Worm (Caenorhabditis elegans) whole organism, L1 larva: ENCODE data around the gene F22B5.5.

ENCODE experiments used
- C16A3.4 ChIP-seq: fragments of 150-350 bp; optimal IDR thresholded peaks from 2 replicates; lab custom pipeline; 2014; ENCODE audit warnings: missing biosample characterization, missing genetic modification characterization
- C34B4.2 ChIP-seq: sonication (generic microtip); optimal IDR thresholded peaks from 2 replicates; lab custom pipeline; 2017; ENCODE audit warnings: mild to moderate bottlenecking, missing genetic modification characterization, missing compliant biosample characterization
- alr-1 ChIP-seq: fragments of 200-800 bp; sonication (Bioruptor generic); optimal IDR thresholded peaks from 2 replicates; lab custom pipeline; 2018; ENCODE audit warnings: borderline replicate concordance, mild to moderate bottlenecking, missing genetic modification characterization, missing compliant biosample characterization
- ceh-82 ChIP-seq, 3 experiments: fragments of 150-350 bp in 1 of 3; sonication (generic microtip) in 2 of 3; optimal IDR thresholded peaks; 2 replicates each; lab custom pipeline; 2014 to 2017; ENCODE audit warnings: missing biosample characterization in 3 of 3, missing genetic modification characterization in 3 of 3
- ceh-88 ChIP-seq: fragments of 200-800 bp; sonication (Bioruptor generic); IDR thresholded peaks from 2 replicates; pipeline ENCODE4 v1.3.6; 2022; ENCODE audit warnings: missing genetic modification characterization, missing compliant biosample characterization
- ceh-90 ChIP-seq: sonication (generic microtip); optimal IDR thresholded peaks from 2 replicates; lab custom pipeline; 2016; ENCODE audit warnings: missing genetic modification characterization, missing compliant biosample characterization
- ces-1 ChIP-seq: fragments of 150-350 bp; optimal IDR thresholded peaks from 2 replicates; lab custom pipeline; 2014; ENCODE audit warnings: missing biosample characterization, missing genetic modification reagents, missing genetic modification characterization
- dpl-1 ChIP-seq, 3 experiments: fragments of 150-350 bp in 2 of 3; sonication (generic microtip) in 1 of 3; optimal IDR thresholded peaks; 2 replicates each; lab custom pipeline; 2014 to 2017; ENCODE audit warnings: missing biosample characterization in 3 of 3, missing genetic modification characterization in 3 of 3, missing genetic modification reagents in 3 of 3
- efl-1 ChIP-seq, 4 experiments: fragments of 150-350 bp; optimal IDR thresholded peaks in 3 of 4; peaks in 1 of 4; 1 replicate in 1 of 4; 2 replicates in 3 of 4; lab custom pipeline; 2014; ENCODE audit warnings: missing biosample characterization in 2 of 4, missing genetic modification characterization in 2 of 4, missing genetic modification reagents in 2 of 4
- efl-3 ChIP-seq: fragments of 200-800 bp; sonication (Bioruptor generic); optimal IDR thresholded peaks from 2 replicates; lab custom pipeline; 2018; ENCODE audit warnings: mild to moderate bottlenecking, missing genetic modification characterization, missing compliant biosample characterization
- egl-13 ChIP-seq: sonication (generic microtip); optimal IDR thresholded peaks from 2 replicates; lab custom pipeline; 2016; ENCODE audit warnings: missing genotype, missing genetic modification reagents, missing genetic modification characterization, missing compliant biosample characterization
- elt-2 ChIP-seq: sonication (generic microtip); optimal IDR thresholded peaks from 2 replicates; lab custom pipeline; 2016; ENCODE audit warnings: missing genetic modification characterization, mild to moderate bottlenecking, inconsistent platforms, missing compliant biosample characterization, missing genetic modification reagents
- elt-3 ChIP-seq, 6 experiments: fragments of 150-350 bp in 1 of 6; sonication (generic microtip); optimal IDR thresholded peaks; 2 replicates each; lab custom pipeline; 2017 to 2018; ENCODE audit warnings: missing biosample characterization in 6 of 6, missing genetic modification characterization in 6 of 6, inconsistent platforms in 1 of 6
- ets-5 ChIP-seq: fragments of 200-800 bp; sonication (Bioruptor generic); IDR thresholded peaks from 2 replicates; pipeline ENCODE4 v1.3.6; 2022; ENCODE audit warnings: missing genetic modification characterization, missing compliant biosample characterization
- fkh-10 ChIP-seq: sonication (generic microtip); optimal IDR thresholded peaks from 2 replicates; lab custom pipeline; 2017; ENCODE audit warnings: missing biosample characterization, missing genetic modification reagents, missing genetic modification characterization
- fkh-4 ChIP-seq: sonication (generic microtip); optimal IDR thresholded peaks from 2 replicates; lab custom pipeline; 2016; ENCODE audit warnings: missing compliant biosample characterization, missing genetic modification characterization, borderline replicate concordance
- fkh-8 ChIP-seq: sonication (generic microtip); optimal IDR thresholded peaks from 2 replicates; lab custom pipeline; 2016; ENCODE audit warnings: mild to moderate bottlenecking, missing genetic modification characterization, missing compliant biosample characterization
- fos-1 ChIP-seq: fragments of 150-350 bp; optimal IDR thresholded peaks from 2 replicates; lab custom pipeline; 2014; ENCODE audit warnings: missing biosample characterization, missing genetic modification characterization
- grh-1 ChIP-seq: fragments of 200-800 bp; sonication (Bioruptor generic); IDR thresholded peaks from 2 replicates; pipeline ENCODE4 v1.3.6; 2022; ENCODE audit warnings: missing genetic modification reagents, missing genetic modification characterization, missing compliant biosample characterization
- hlh-17 ChIP-seq: fragments of 200-800 bp; sonication (Bioruptor generic); optimal IDR thresholded peaks from 2 replicates; lab custom pipeline; 2018; ENCODE audit warnings: missing genetic modification characterization, mild to moderate bottlenecking, missing compliant biosample characterization, moderate library complexity, borderline replicate concordance
- jun-1 ChIP-seq: fragments of 150-350 bp; optimal IDR thresholded peaks from 2 replicates; lab custom pipeline; 2014; ENCODE audit warnings: missing biosample characterization, missing genetic modification reagents, missing genetic modification characterization
- lin-14 ChIP-seq: fragments of 200-800 bp; sonication (Bioruptor generic); optimal IDR thresholded peaks from 2 replicates; lab custom pipeline; 2018; ENCODE audit warnings: mild to moderate bottlenecking, missing genetic modification characterization, moderate library complexity, missing compliant biosample characterization
- lin-35 ChIP-seq, 2 experiments: fragments of 150-350 bp; optimal IDR thresholded peaks; 2 replicates each; lab custom pipeline; 2014; ENCODE audit warnings: missing biosample characterization in 2 of 2, missing genetic modification characterization in 2 of 2, missing genetic modification reagents in 2 of 2
- lsy-2 ChIP-seq, 2 experiments: fragments of 150-350 bp; optimal IDR thresholded peaks; 2 replicates each; lab custom pipeline; 2014; ENCODE audit warnings: missing biosample characterization in 2 of 2, missing genetic modification characterization in 2 of 2
- mab-9 ChIP-seq: fragments of 200-800 bp; sonication (Bioruptor generic); IDR thresholded peaks from 2 replicates; pipeline ENCODE4 v1.3.6; 2022; ENCODE audit warnings: missing genetic modification reagents, missing genetic modification characterization, missing compliant biosample characterization
- mef-2 ChIP-seq: fragments of 150-350 bp; optimal IDR thresholded peaks from 2 replicates; lab custom pipeline; 2014; ENCODE audit warnings: missing biosample characterization, missing genetic modification characterization
- mep-1 ChIP-seq: fragments of 150-350 bp; optimal IDR thresholded peaks from 2 replicates; lab custom pipeline; 2014; ENCODE audit warnings: missing biosample characterization, missing genetic modification characterization
- nhr-11 ChIP-seq: fragments of 150-350 bp; optimal IDR thresholded peaks from 2 replicates; lab custom pipeline; 2014; ENCODE audit warnings: missing biosample characterization, missing genetic modification characterization
- nhr-12 ChIP-seq: sonication (generic microtip); optimal IDR thresholded peaks from 2 replicates; lab custom pipeline; 2017; ENCODE audit warnings: missing biosample characterization, missing genetic modification characterization
- nhr-19 ChIP-seq: fragments of 200-800 bp; sonication (Bioruptor generic); conservative IDR thresholded peaks from 2 replicates; pipeline ENCODE4 v1.3.6; 2022; ENCODE audit warnings: missing genetic modification characterization, missing compliant biosample characterization
- nhr-20 ChIP-seq: sonication (generic microtip); optimal IDR thresholded peaks from 2 replicates; lab custom pipeline; 2016; ENCODE audit warnings: mild to moderate bottlenecking, missing genetic modification characterization, missing compliant biosample characterization
- nhr-237 ChIP-seq: fragments of 150-350 bp; optimal IDR thresholded peaks from 2 replicates; lab custom pipeline; 2014; ENCODE audit warnings: missing biosample characterization, missing genetic modification characterization
- nhr-47 ChIP-seq: sonication (generic microtip); optimal IDR thresholded peaks from 2 replicates; lab custom pipeline; 2016; ENCODE audit warnings: mild to moderate bottlenecking, missing genetic modification characterization, moderate library complexity, missing compliant biosample characterization
- nhr-71 ChIP-seq: sonication (generic microtip); optimal IDR thresholded peaks from 2 replicates; lab custom pipeline; 2016; ENCODE audit warnings: mild to moderate bottlenecking, missing genetic modification characterization, moderate library complexity, missing compliant biosample characterization
- nhr-84 ChIP-seq: sonication (generic microtip); optimal IDR thresholded peaks from 2 replicates; lab custom pipeline; 2017; ENCODE audit warnings: missing biosample characterization, missing genetic modification characterization
- pag-3 ChIP-seq: sonication (generic microtip); optimal IDR thresholded peaks from 2 replicates; lab custom pipeline; 2017; ENCODE audit warnings: missing genetic modification characterization, mild to moderate bottlenecking, missing compliant biosample characterization, antibody characterized with exemption, borderline replicate concordance; ENCODE audit not compliant: insufficient read depth
- pax-3 ChIP-seq: fragments of 200-800 bp; sonication (Bioruptor generic); optimal IDR thresholded peaks from 2 replicates; lab custom pipeline; 2018; ENCODE audit warnings: mild to moderate bottlenecking, missing genetic modification characterization, moderate library complexity, missing compliant biosample characterization
- pqm-1 ChIP-seq: sonication (generic microtip); optimal IDR thresholded peaks from 3 replicates; lab custom pipeline; 2017; ENCODE audit warnings: missing biosample characterization, missing genetic modification characterization
- rnt-1 ChIP-seq: sonication (generic microtip); optimal IDR thresholded peaks from 2 replicates; lab custom pipeline; 2016; ENCODE audit warnings: mild to moderate bottlenecking, missing genetic modification characterization, moderate library complexity, missing compliant biosample characterization
- skn-1 ChIP-seq: fragments of 150-350 bp; optimal IDR thresholded peaks from 2 replicates; lab custom pipeline; 2014; ENCODE audit warnings: missing biosample characterization, missing genetic modification characterization
- snu-23 ChIP-seq: sonication (generic microtip); optimal IDR thresholded peaks from 2 replicates; lab custom pipeline; 2016; ENCODE audit warnings: missing genetic modification characterization, missing compliant biosample characterization
- tbx-2 ChIP-seq: sonication (generic microtip); optimal IDR thresholded peaks from 2 replicates; lab custom pipeline; 2016; ENCODE audit warnings: missing genetic modification characterization, missing compliant biosample characterization
- tlp-1 ChIP-seq: fragments of 150-350 bp; optimal IDR thresholded peaks from 2 replicates; lab custom pipeline; 2014; ENCODE audit warnings: missing biosample characterization, missing genetic modification characterization
- unc-130 ChIP-seq: fragments of 150-350 bp; optimal IDR thresholded peaks from 2 replicates; lab custom pipeline; 2017; ENCODE audit warnings: missing biosample characterization, missing genetic modification characterization, inconsistent platforms
- unc-98 ChIP-seq: fragments of 200-800 bp; sonication (Bioruptor generic); IDR thresholded peaks from 2 replicates; pipeline ENCODE4 v1.3.6; 2022; ENCODE audit warnings: missing genetic modification characterization, missing compliant biosample characterization
- zip-4 ChIP-seq: fragments of 200-800 bp; sonication (Bioruptor generic); optimal IDR thresholded peaks from 2 replicates; lab custom pipeline; 2018; ENCODE audit warnings: mild to moderate bottlenecking, missing genetic modification characterization, moderate library complexity, missing compliant biosample characterization
- ztf-11 ChIP-seq, 2 experiments: sonication (generic microtip); optimal IDR thresholded peaks; 2 replicates each; lab custom pipeline; 2016 to 2017; ENCODE audit warnings: missing genetic modification characterization in 2 of 2, missing biosample characterization in 1 of 2, missing compliant biosample characterization in 1 of 2
- ztf-4 ChIP-seq: fragments of 150-350 bp; optimal IDR thresholded peaks from 2 replicates; lab custom pipeline; 2014; ENCODE audit warnings: missing biosample characterization, missing genetic modification characterization

The F22B5.5 gene

DNA sequence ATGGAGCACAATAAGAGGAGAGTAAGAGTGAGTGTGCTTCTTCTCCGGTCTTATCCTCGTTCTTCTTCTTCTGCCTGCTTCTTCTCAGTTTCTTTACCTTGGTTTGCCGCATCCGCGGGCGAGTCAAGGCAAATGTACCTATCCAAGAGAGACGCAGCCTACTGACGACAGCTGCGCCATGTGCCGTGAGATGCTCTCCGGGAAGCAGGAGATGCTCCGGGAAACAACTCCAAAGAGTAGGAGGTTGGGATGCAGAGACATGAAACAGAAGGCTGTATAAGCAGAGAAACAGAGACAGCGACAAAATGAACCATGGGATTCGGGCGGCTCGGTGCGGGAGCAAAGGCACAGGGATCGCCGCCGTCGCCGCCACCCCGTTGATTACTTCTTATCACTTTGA lies 44.6 kb upstream of the F22B5.5 start (continued):
- TF ChIP-seq dpl-1 (GFP tag; optimal IDR thresholded peaks at IDR 0.05; lab: Kevin White, UChicago) (no peak), fkh-4 (tag; lab: Kevin White, UChicago) (no peak), mef-2 (tag; lab: Kevin White, UChicago) (no peak), C34B4.2 (tag; lab: Kevin White, UChicago) (no peak), ceh-88 (GFP tag; lab: Robert Waterston, UW) (no peak), hlh-17 (no peak), alr-1 (tag; lab: Kevin White, UChicago) (no peak), pag-3 (tag; lab: Kevin White, UChicago) (peak; percentile 55), ztf-4 (tag; lab: Kevin White, UChicago) (no peak), mab-9 (no peak), nhr-47 (tag; lab: Kevin White, UChicago) (peak; percentile 0), unc-98 (no peak), mep-1 (no peak), nhr-20 (peak; percentile 31), efl-3 (GFP tag; lab: Kevin White, UChicago) (no peak), unc-130 (tag; lab: Kevin White, UChicago) (peak; percentile 40), snu-23 (peak; percentile 56), grh-1 (GFP tag; lab: Robert Waterston, UW) (no peak), zip-4 (GFP tag; lab: Kevin White, UChicago) (no peak), lin-35 (GFP tag; optimal IDR thresholded peaks at IDR 0.05; lab: Kevin White, UChicago) (no peak), tlp-1 (tag; lab: Kevin White, UChicago) (no peak)

- TF ChIP-seq ceh-90: no peak
- no peak for TF ChIP-seq nhr-84
- no peak for TF ChIP-seq C16A3.4
- no peak for TF ChIP-seq fkh-8 (tag; lab: Kevin White, UChicago)
- no peak for TF ChIP-seq ets-5
- no peak for TF ChIP-seq tbx-2 (tag; lab: Kevin White, UChicago)
- no peak for TF ChIP-seq ceh-82 (tag; optimal IDR thresholded peaks at IDR 0.05; lab: Kevin White, UChicago)
- TF ChIP-seq efl-3 (GFP tag; lab: Kevin White, UChicago): no peak
- no peak for TF ChIP-seq pax-3 (tag; lab: Kevin White, UChicago)
- TF ChIP-seq ceh-88 (GFP tag; lab: Robert Waterston, UW): no peak
- TF ChIP-seq jun-1 (tag; lab: Kevin White, UChicago): no peak
- no peak for TF ChIP-seq skn-1 (tag; lab: Kevin White, UChicago)
- TF ChIP-seq lin-14 (GFP tag; lab: Kevin White, UChicago): no peak
- TF ChIP-seq egl-13: no peak
- TF ChIP-seq pqm-1 (tag; lab: Kevin White, UChicago): no peak
- no peak for TF ChIP-seq lsy-2 (tag; optimal IDR thresholded peaks at IDR 0.05; lab: Kevin White, UChicago)
- TF ChIP-seq rnt-1: no peak
- no peak for TF ChIP-seq elt-2 (tag; lab: Kevin White, UChicago)
- TF ChIP-seq mab-9: no peak
- TF ChIP-seq mef-2 (tag; lab: Kevin White, UChicago): no peak
Observed at ce11 chrII:8498173-8498572, 43.8 kb upstream of the F22B5.5 start.

- TF ChIP-seq fkh-10 (GFP tag; lab: Kevin White, UChicago) (no peak), lsy-2 (tag; optimal IDR thresholded peaks at IDR 0.05; lab: Kevin White, UChicago) (peak in 1 of 2 experiments; percentile 25), efl-1 (optimal IDR thresholded peaks at IDR 0.05; lab: Kevin White, UChicago) (no peak), efl-1 (GFP tag; optimal IDR thresholded peaks at IDR 0.05 in 1 of 2; lab: Kevin White, UChicago) (peak in 1 of 2 experiments; percentile 58), nhr-11 (tag; lab: Kevin White, UChicago) (no peak), ztf-11 (tag; optimal IDR thresholded peaks at IDR 0.05; lab: Kevin White, UChicago) (no peak), lin-14 (GFP tag; lab: Kevin White, UChicago) (peak; percentile 74), nhr-12 (tag; lab: Kevin White, UChicago) (no peak), fos-1 (no peak), nhr-19 (GFP tag; lab: Robert Waterston, UW) (0 out of 2 replicates have a peak, but pooled peaks have one; percentile 31), nhr-71 (peak; percentile 28), elt-3 (tag; optimal IDR thresholded peaks at IDR 0.05; lab: Kevin White, UChicago) (no peak), rnt-1 (peak; percentile 56), nhr-237 (tag; lab: Kevin White, UChicago) (no peak), dpl-1 (GFP tag; optimal IDR thresholded peaks at IDR 0.05; lab: Kevin White, UChicago) (no peak), ces-1 (GFP tag; lab: Kevin White, UChicago) (no peak)
- TF ChIP-seq, all 84 proteins: peak for 6
Observed at ce11 chrII:8496184-8496583, 41.8 kb upstream of the F22B5.5 start.
